Worm (Caenorhabditis elegans) whole organism, L4 larva: ENCODE results near the gene ZK370.4.

Experiments used
- F37D6.2 ChIP-seq: sonication (generic microtip); optimal IDR thresholded peaks from 2 replicates; lab custom pipeline; 2016; ENCODE audit warnings: mild to moderate bottlenecking, missing genetic modification characterization, missing compliant biosample characterization
- F49E8.2 ChIP-seq: sonication (generic microtip); optimal IDR thresholded peaks from 2 replicates; lab custom pipeline; 2016; ENCODE audit warnings: missing compliant biosample characterization, mild to moderate bottlenecking, missing genetic modification characterization, borderline replicate concordance
- Y105C5A.15 ChIP-seq: fragments of 200-800 bp; sonication (Bioruptor generic); IDR thresholded peaks from 2 replicates; pipeline ENCODE4 v1.3.6; 2022; ENCODE audit warnings: missing genetic modification characterization, missing compliant biosample characterization
- Y75B8A.6 ChIP-seq: fragments of 200-800 bp; sonication (Bioruptor generic); IDR thresholded peaks from 2 replicates; pipeline ENCODE4 v1.3.6; 2022; ENCODE audit warnings: missing genetic modification reagents, missing genetic modification characterization, missing compliant biosample characterization
- ZK337.2 ChIP-seq: fragments of 200-800 bp; sonication (Bioruptor generic); IDR thresholded peaks from 2 replicates; pipeline ENCODE4 v1.3.6; 2022; ENCODE audit warnings: missing genetic modification reagents, missing genetic modification characterization, missing compliant biosample characterization
- ZK546.5 ChIP-seq, 2 experiments: sonication (generic microtip); optimal IDR thresholded peaks; 2 replicates each; lab custom pipeline; 2017; ENCODE audit warnings: missing biosample characterization in 2 of 2, missing genetic modification characterization in 2 of 2
- aha-1 ChIP-seq: fragments of 150-350 bp; peaks from one replicate; lab custom pipeline; 2014; ENCODE audit warnings: missing biosample characterization, missing genetic modification characterization
- arid-1 ChIP-seq: fragments of 200-800 bp; sonication (Bioruptor generic); conservative IDR thresholded peaks from 2 replicates; pipeline ENCODE4 v1.3.6; 2022; ENCODE audit warnings: missing genetic modification reagents, missing genetic modification characterization, missing compliant biosample characterization
- attf-4 ChIP-seq: sonication (generic microtip); optimal IDR thresholded peaks from 3 replicates; lab custom pipeline; 2017; ENCODE audit warnings: missing biosample characterization, missing genetic modification characterization
- ceh-20 ChIP-seq: fragments of 200-800 bp; sonication (Bioruptor generic); IDR thresholded peaks from 2 replicates; pipeline ENCODE4 v1.3.6; 2022; ENCODE audit warnings: missing genetic modification reagents, missing genetic modification characterization, missing compliant biosample characterization
- ces-1 ChIP-seq: fragments of 150-350 bp; sonication (generic microtip); optimal IDR thresholded peaks from 4 replicates; lab custom pipeline; 2014; ENCODE audit warnings: missing biosample characterization, missing genetic modification reagents, missing genetic modification characterization
- ctbp-1 ChIP-seq: fragments of 200-800 bp; sonication (Bioruptor generic); IDR thresholded peaks from 2 replicates; pipeline ENCODE4 v1.3.6; 2022; ENCODE audit warnings: missing genetic modification reagents, missing genetic modification characterization, missing compliant biosample characterization
- daf-19 ChIP-seq: fragments of 200-800 bp; sonication (Bioruptor generic); conservative IDR thresholded peaks from 2 replicates; pipeline ENCODE4 v1.3.6; 2022; ENCODE audit warnings: missing genetic modification characterization, missing compliant biosample characterization
- dmd-6 ChIP-seq: fragments of 200-800 bp; sonication (Bioruptor generic); IDR thresholded peaks from 2 replicates; pipeline ENCODE4 v1.3.6; 2022; ENCODE audit warnings: missing genetic modification reagents, missing genetic modification characterization, missing compliant biosample characterization
- egl-27 ChIP-seq: sonication (generic microtip); optimal IDR thresholded peaks from 3 replicates; lab custom pipeline; 2017; ENCODE audit warnings: missing biosample characterization, missing genetic modification reagents, missing genetic modification characterization
- fos-1 ChIP-seq: fragments of 150-350 bp; optimal IDR thresholded peaks from 2 replicates; lab custom pipeline; 2014; ENCODE audit warnings: missing biosample characterization, missing genetic modification characterization
- gei-8 ChIP-seq: fragments of 200-800 bp; sonication (Bioruptor generic); optimal IDR thresholded peaks from 2 replicates; lab custom pipeline; 2018; ENCODE audit warnings: mild to moderate bottlenecking, missing genetic modification characterization, missing compliant biosample characterization
- hif-1 ChIP-seq, 2 experiments: sonication (generic microtip); optimal IDR thresholded peaks; 2 replicates each; lab custom pipeline; 2016 to 2017; ENCODE audit warnings: missing compliant biosample characterization in 2 of 2, missing genetic modification characterization in 2 of 2, missing genetic modification reagents in 2 of 2, missing genotype in 2 of 2, mild to moderate bottlenecking in 1 of 2
- hlh-11 ChIP-seq: fragments of 200-800 bp; sonication (Bioruptor generic); optimal IDR thresholded peaks from 2 replicates; lab custom pipeline; 2018; ENCODE audit warnings: mild to moderate bottlenecking, missing genetic modification characterization, missing compliant biosample characterization
- hlh-30 ChIP-seq: sonication (generic microtip); optimal IDR thresholded peaks from 2 replicates; lab custom pipeline; 2017; ENCODE audit warnings: antibody characterized with exemption, mild to moderate bottlenecking, missing genetic modification characterization, missing compliant biosample characterization; ENCODE audit not compliant: insufficient read depth
- lim-7 ChIP-seq: fragments of 200-800 bp; sonication (Bioruptor generic); IDR thresholded peaks from 2 replicates; pipeline ENCODE4 v1.3.6; 2022; ENCODE audit warnings: missing genetic modification characterization, missing compliant biosample characterization
- lin-1 ChIP-seq: fragments of 200-800 bp; sonication (Bioruptor generic); IDR thresholded peaks from 2 replicates; pipeline ENCODE4 v1.3.6; 2022; ENCODE audit warnings: missing genetic modification reagents, missing genetic modification characterization, missing compliant biosample characterization
- lin-29 ChIP-seq: fragments of 200-800 bp; sonication (Bioruptor generic); IDR thresholded peaks from 2 replicates; pipeline ENCODE4 v1.3.6; 2022; ENCODE audit warnings: missing genetic modification reagents, missing genetic modification characterization, missing compliant biosample characterization
- lir-3 ChIP-seq: sonication (generic microtip); optimal IDR thresholded peaks from 2 replicates; lab custom pipeline; 2016; ENCODE audit warnings: mild to moderate bottlenecking, missing genetic modification characterization, missing compliant biosample characterization
- mdl-1 ChIP-seq, 2 experiments: fragments of 150-350 bp in 1 of 2; sonication (generic microtip) in 1 of 2; optimal IDR thresholded peaks; 2 replicates each; lab custom pipeline; 2014 to 2017; ENCODE audit warnings: missing biosample characterization in 2 of 2, missing genetic modification characterization in 2 of 2
- mes-2 ChIP-seq: sonication (generic microtip); optimal IDR thresholded peaks from 2 replicates; lab custom pipeline; 2016; ENCODE audit warnings: missing genotype, mild to moderate bottlenecking, missing genetic modification characterization, missing compliant biosample characterization; ENCODE audit not compliant: poor library complexity, severe bottlenecking
- mxl-3 ChIP-seq: fragments of 200-800 bp; sonication (Bioruptor generic); optimal IDR thresholded peaks from 2 replicates; lab custom pipeline; 2018; ENCODE audit warnings: mild to moderate bottlenecking, missing genetic modification characterization, missing compliant biosample characterization
- nhr-25 ChIP-seq: sonication (generic microtip); optimal IDR thresholded peaks from 2 replicates; lab custom pipeline; 2017; ENCODE audit warnings: missing genetic modification characterization, mild to moderate bottlenecking, missing compliant biosample characterization, antibody characterized with exemption, moderate library complexity, borderline replicate concordance; ENCODE audit not compliant: insufficient read depth
- nhr-28 ChIP-seq: fragments of 150-350 bp; optimal IDR thresholded peaks from 2 replicates; lab custom pipeline; 2014; ENCODE audit warnings: missing biosample characterization, missing genetic modification characterization
- nhr-41 ChIP-seq: fragments of 200-800 bp; sonication (Bioruptor generic); IDR thresholded peaks from 2 replicates; pipeline ENCODE4 v1.3.6; 2022; ENCODE audit warnings: missing genetic modification reagents, missing genetic modification characterization, missing compliant biosample characterization
- nhr-42 ChIP-seq: fragments of 200-800 bp; sonication (Bioruptor generic); IDR thresholded peaks from 2 replicates; pipeline ENCODE4 v1.3.6; 2022; ENCODE audit warnings: missing genetic modification characterization, missing compliant biosample characterization
- nhr-48 ChIP-seq: sonication (generic microtip); optimal IDR thresholded peaks from 2 replicates; lab custom pipeline; 2016; ENCODE audit warnings: mild to moderate bottlenecking, missing genetic modification characterization, missing compliant biosample characterization
- nhr-6 ChIP-seq: fragments of 150-350 bp; optimal IDR thresholded peaks from 2 replicates; lab custom pipeline; 2014; ENCODE audit warnings: missing biosample characterization, missing genetic modification characterization
- nhr-76 ChIP-seq: fragments of 150-350 bp; optimal IDR thresholded peaks from 2 replicates; lab custom pipeline; 2014; ENCODE audit warnings: missing biosample characterization, missing genetic modification characterization
- rbr-2 ChIP-seq: sonication (generic microtip); optimal IDR thresholded peaks from 2 replicates; lab custom pipeline; 2016; ENCODE audit warnings: missing genotype, missing genetic modification characterization, missing compliant biosample characterization
- sdz-12 ChIP-seq: fragments of 200-800 bp; sonication (Bioruptor generic); optimal IDR thresholded peaks from 2 replicates; lab custom pipeline; 2018; ENCODE audit warnings: mild to moderate bottlenecking, missing genetic modification characterization, missing compliant biosample characterization
- skn-1 ChIP-seq: fragments of 150-350 bp; optimal IDR thresholded peaks from 2 replicates; lab custom pipeline; 2014; ENCODE audit warnings: missing biosample characterization, missing genetic modification characterization
- snpc-4 ChIP-seq: fragments of 150-350 bp; optimal IDR thresholded peaks from 2 replicates; lab custom pipeline; 2014; ENCODE audit warnings: missing biosample characterization, missing genetic modification characterization
- spr-1 ChIP-seq: sonication (generic microtip); optimal IDR thresholded peaks from 2 replicates; lab custom pipeline; 2016; ENCODE audit warnings: mild to moderate bottlenecking, missing genetic modification characterization, missing compliant biosample characterization
- tag-97 ChIP-seq: fragments of 200-800 bp; sonication (Bioruptor generic); IDR thresholded peaks from 2 replicates; pipeline ENCODE4 v1.3.6; 2022; ENCODE audit warnings: missing genetic modification characterization, missing compliant biosample characterization
- tra-1 ChIP-seq: fragments of 200-800 bp; sonication (Bioruptor generic); IDR thresholded peaks from 2 replicates; pipeline ENCODE4 v1.3.6; 2022; ENCODE audit warnings: missing genetic modification reagents, missing genetic modification characterization, missing compliant biosample characterization
- unc-62 ChIP-seq, 3 experiments: fragments of 150-350 bp in 1 of 3; sonication (generic microtip); optimal IDR thresholded peaks in 2 of 3; peaks in 1 of 3; 1 replicate in 1 of 3; 2 replicates in 2 of 3; lab custom pipeline; 2014 to 2017; ENCODE audit warnings: missing biosample characterization in 3 of 3, missing genetic modification characterization in 3 of 3, missing genetic modification reagents in 3 of 3, missing genotype in 1 of 3
- vab-7 ChIP-seq: fragments of 200-800 bp; sonication (Bioruptor generic); IDR thresholded peaks from 2 replicates; pipeline ENCODE4 v1.3.6; 2022; ENCODE audit warnings: missing genetic modification reagents, missing genetic modification characterization, missing compliant biosample characterization
- zfp-2 ChIP-seq: sonication (generic microtip); optimal IDR thresholded peaks from 2 replicates; lab custom pipeline; 2016; ENCODE audit warnings: mild to moderate bottlenecking, missing genetic modification characterization, missing compliant biosample characterization
- zfp-3 ChIP-seq: fragments of 200-800 bp; sonication (Bioruptor generic); conservative IDR thresholded peaks from 2 replicates; pipeline ENCODE4 v1.3.6; 2022; ENCODE audit warnings: missing genetic modification reagents, missing genetic modification characterization, missing compliant biosample characterization
- zip-11 ChIP-seq: fragments of 200-800 bp; sonication (Bioruptor generic); IDR thresholded peaks from 2 replicates; pipeline ENCODE4 v1.3.6; 2022; ENCODE audit warnings: missing genetic modification characterization, missing compliant biosample characterization
- zip-2 ChIP-seq: fragments of 150-350 bp; optimal IDR thresholded peaks from 2 replicates; lab custom pipeline; 2014; ENCODE audit warnings: missing biosample characterization, missing genetic modification characterization
- ztf-7 ChIP-seq: fragments of 150-350 bp; optimal IDR thresholded peaks from 2 replicates; lab custom pipeline; 2014; ENCODE audit warnings: missing biosample characterization, missing genetic modification characterization

ZK370.4 gene

DNA sequence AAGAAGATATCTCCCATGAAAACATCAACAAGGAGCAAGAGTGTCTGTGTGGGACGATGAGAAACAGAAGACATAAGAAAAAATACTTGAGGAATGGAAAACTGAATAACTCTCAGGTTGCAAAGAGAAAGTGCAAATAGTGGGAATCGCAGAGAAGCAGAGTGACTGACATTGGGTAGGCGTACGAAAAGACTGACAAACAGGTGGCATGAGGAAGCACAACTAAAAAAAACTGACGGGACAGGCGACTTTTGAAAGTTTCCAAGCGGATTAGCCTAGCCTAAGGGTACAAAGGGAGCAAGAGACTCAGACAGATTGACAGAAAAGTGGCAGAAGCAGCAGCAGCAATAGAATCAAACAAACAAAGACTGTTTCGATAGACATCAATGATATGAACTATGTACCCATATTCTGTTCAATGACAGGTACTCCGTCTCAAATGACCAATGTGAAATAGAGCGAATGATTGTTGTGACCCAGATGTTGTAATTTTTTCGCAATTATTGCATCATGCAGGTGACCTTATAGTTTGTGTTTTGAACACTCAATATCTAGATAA is 3.2 kb upstream of the ZK370.4 start (continued):
- TF ChIP-seq rbr-2 = peak; percentile 24
- peak; percentile 63; the same call in 1 of the 2 replicates for TF ChIP-seq tra-1 (GFP tag; lab: Robert Waterston, UW)
- TF ChIP-seq ztf-7 (tag; lab: Kevin White, UChicago) = peak; percentile 79
- TF ChIP-seq hlh-30 (tag; lab: Kevin White, UChicago) = peak; percentile 78
- peak in 1 of 2 experiments; percentile 40 for TF ChIP-seq mdl-1 (tag; optimal IDR thresholded peaks at IDR 0.05; lab: Kevin White, UChicago)
- TF ChIP-seq nhr-48 (tag; lab: Kevin White, UChicago) = peak; percentile 66
- no peak for TF ChIP-seq ZK546.5 (tag; optimal IDR thresholded peaks at IDR 0.05; lab: Kevin White, UChicago)
- peak in 1 of 2 experiments; percentile 34 for TF ChIP-seq hif-1 (tag; optimal IDR thresholded peaks at IDR 0.05; lab: Kevin White, UChicago)
- TF ChIP-seq mxl-3 = peak; percentile 65

- TF ChIP-seq aha-1 (tag; lab: Kevin White, UChicago) (peak; percentile 8), F37D6.2 (no peak), hlh-30 (tag; lab: Kevin White, UChicago) (peak; percentile 53), unc-62 (GFP tag; optimal IDR thresholded peaks at IDR 0.05 in 1 of 2; lab: Kevin White, UChicago) (no peak), unc-62 (tag; optimal IDR thresholded peaks at IDR 0.05; lab: Kevin White, UChicago) (no peak), nhr-76 (tag; lab: Kevin White, UChicago) (no peak), arid-1 (GFP tag; lab: Robert Waterston, UW) (no peak), F49E8.2 (no peak), ceh-20 (GFP tag; lab: Robert Waterston, UW) (0 out of 2 replicates have a peak, but pooled peaks have one; percentile 11), tag-97 (GFP tag; lab: Robert Waterston, UW) (no peak), nhr-48 (tag; lab: Kevin White, UChicago) (no peak), nhr-25 (no peak), gei-8 (GFP tag; lab: Kevin White, UChicago) (no peak), vab-7 (GFP tag; lab: Robert Waterston, UW) (no peak), mdl-1 (tag; optimal IDR thresholded peaks at IDR 0.05; lab: Kevin White, UChicago) (peak in 1 of 2 experiments; percentile 75), ces-1 (no peak), nhr-28 (tag; lab: Kevin White, UChicago) (peak; percentile 44), nhr-42 (GFP tag; lab: Robert Waterston, UW) (no peak), skn-1 (tag; lab: Kevin White, UChicago) (no peak), mes-2 (tag; lab: Kevin White, UChicago) (peak; percentile 3), zfp-2 (tag; lab: Kevin White, UChicago) (no peak), zfp-3 (no peak), Y105C5A.15 (GFP tag; lab: Robert Waterston, UW) (no peak), ctbp-1 (GFP tag; lab: Robert Waterston, UW) (no peak), nhr-41 (GFP tag; lab: Robert Waterston, UW) (no peak), lim-7 (GFP tag; lab: Robert Waterston, UW) (no peak), daf-19 (GFP tag; lab: Robert Waterston, UW) (no peak), egl-27 (tag; lab: Kevin White, UChicago) (no peak), lin-1 (GFP tag; lab: Robert Waterston, UW) (peak; percentile 66), lir-3 (tag; lab: Kevin White, UChicago) (no peak), zip-11 (GFP tag; lab: Robert Waterston, UW) (no peak), dmd-6 (GFP tag; lab: Robert Waterston, UW) (peak; percentile 91), lin-29 (GFP tag; lab: Robert Waterston, UW) (no peak), nhr-6 (tag; lab: Kevin White, UChicago) (no peak), zip-2 (no peak), hif-1 (tag; optimal IDR thresholded peaks at IDR 0.05; lab: Kevin White, UChicago) (no peak), ZK337.2 (GFP tag; lab: Robert Waterston, UW) (no peak), snpc-4 (no peak), fos-1 (no peak), sdz-12 (GFP tag; lab: Kevin White, UChicago) (no peak), tra-1 (GFP tag; lab: Robert Waterston, UW) (peak; percentile 64; the same call in 1 of the 2 replicates), attf-4 (tag; lab: Kevin White, UChicago) (no peak), Y75B8A.6 (GFP tag; lab: Robert Waterston, UW) (no peak), hlh-11 (tag; lab: Kevin White, UChicago) (peak; percentile 62), spr-1 (tag; lab: Kevin White, UChicago) (no peak)
Observed at ce11 chrIII:8733667-8734066, 2.5 kb upstream of the ZK370.4 start.
